Fruit fly (Drosophila melanogaster): ENCODE measurements around the gene CG17217.
A peak's percentile ranks its signal among the peaks of the same experiment; 100 is the strongest.

Gene CG17217

dm6 chr2L:12172536-12173234 is 2.3 kb downstream of the CG17217 start, which contains the start of the genes CG6583 and crok:
Gene CG6583 (minus strand): TSS chr2L:12172586.
Gene crok (plus strand): TSS chr2L:12172981.
- TF ChIP-seq CG16779 (tag; optimal IDR thresholded peaks at IDR 0.05) (no peak), cyc (GFP tag; optimal IDR thresholded peaks at IDR 0.05) (no peak), fkh (GFP tag; optimal IDR thresholded peaks at IDR 0.05) (peak; percentile 74), eg (GFP tag; IDR thresholded peaks at IDR 0.05) (no peak)

dm6 chr2L:12174493-12175129 is 4.3 kb downstream of the CG17217 start, which contains the start of gene bru1:
Gene bru1 (plus strand): TSS chr2L:12175004.
- TF ChIP-seq CG31627 (GFP tag; optimal IDR thresholded peaks at IDR 0.05) (no peak), Blimp-1 (GFP tag; optimal IDR thresholded peaks at IDR 0.05) (no peak), Eip75B (GFP tag; optimal IDR thresholded peaks at IDR 0.05) (no peak), Ets96B (tag; optimal IDR thresholded peaks at IDR 0.05) (no peak), CG6808 (GFP tag; optimal IDR thresholded peaks at IDR 0.05) (no peak), CG6792 (GFP tag; optimal IDR thresholded peaks at IDR 0.05) (no peak), cyc (GFP tag; optimal IDR thresholded peaks at IDR 0.05) (no peak), CG11294 (GFP tag; IDR thresholded peaks at IDR 0.05) (no peak), Lpt (GFP tag; optimal IDR thresholded peaks at IDR 0.05) (no peak)

dm6 chr2L:12177621-12178020 is 7.3 kb downstream of the CG17217 start, which contains the start of gene atilla:
Gene atilla (minus strand): TSS chr2L:12177886.
- peak; percentile 13 for TF ChIP-seq fkh (GFP tag; optimal IDR thresholded peaks at IDR 0.05)
- no peak for TF ChIP-seq CG6792 (GFP tag; optimal IDR thresholded peaks at IDR 0.05)
- peak; percentile 17; the same call in 1 of the 3 replicates for TF ChIP-seq eg (GFP tag; IDR thresholded peaks at IDR 0.05)
- TF ChIP-seq CG15336 (GFP tag; IDR thresholded peaks at IDR 0.05), result peak; percentile 30; the same call in 1 of the 2 replicates

- peak; percentile 44 for TF ChIP-seq Sox14 (GFP tag; optimal IDR thresholded peaks at IDR 0.05)
- TF ChIP-seq CG34406 (GFP tag; optimal IDR thresholded peaks at IDR 0.05), result no peak
- no peak for TF ChIP-seq Lpt (GFP tag; optimal IDR thresholded peaks at IDR 0.05)
- TF ChIP-seq achi (GFP tag; optimal IDR thresholded peaks at IDR 0.05), result peak; percentile 14
- TF ChIP-seq Smox (GFP tag; optimal IDR thresholded peaks at IDR 0.05), result peak; percentile 51
- no peak for TF ChIP-seq fd85E (GFP tag; optimal IDR thresholded peaks at IDR 0.05)
- TF ChIP-seq Hr38 (GFP tag; optimal IDR thresholded peaks at IDR 0.05), result no peak
- peak; percentile 64 for TF ChIP-seq esn (GFP tag; optimal IDR thresholded peaks at IDR 0.05)
- TF ChIP-seq CG6792 (GFP tag; optimal IDR thresholded peaks at IDR 0.05), result peak; percentile 21
- TF ChIP-seq CG6854 (GFP tag; optimal IDR thresholded peaks at IDR 0.05), result no peak
- no peak for TF ChIP-seq CG6276 (GFP tag; optimal IDR thresholded peaks at IDR 0.05)
- TF ChIP-seq CG16779 (tag; optimal IDR thresholded peaks at IDR 0.05), result no peak
- TF ChIP-seq fkh (GFP tag; optimal IDR thresholded peaks at IDR 0.05), result no peak
- TF ChIP-seq ss (GFP tag; optimal IDR thresholded peaks at IDR 0.05), result peak in 1 of 2 experiments; percentile 16
- peak; percentile 35 for TF ChIP-seq CG10669 (GFP tag; optimal IDR thresholded peaks at IDR 0.05)
- peak; percentile 7 for TF ChIP-seq Hr39 (GFP tag; optimal IDR thresholded peaks at IDR 0.05)
- no peak for TF ChIP-seq CG3919 (GFP tag; optimal IDR thresholded peaks at IDR 0.05)
- no peak for TF ChIP-seq Gug (GFP tag; IDR thresholded peaks at IDR 0.05)
- TF ChIP-seq Eip78C (GFP tag), result peak; percentile 68
- peak; percentile 56 for TF ChIP-seq lz (GFP tag; optimal IDR thresholded peaks at IDR 0.05)
- TF ChIP-seq CG32006 (GFP tag; optimal IDR thresholded peaks at IDR 0.05), result peak; percentile 29
- TF ChIP-seq CG11902 (GFP tag; optimal IDR thresholded peaks at IDR 0.05), result no peak
- peak; percentile 53 for TF ChIP-seq Met (GFP tag; optimal IDR thresholded peaks at IDR 0.05)
- peak; percentile 41 for TF ChIP-seq pdm3 (GFP tag; optimal IDR thresholded peaks at IDR 0.05)
- TF ChIP-seq Blimp-1 (GFP tag; optimal IDR thresholded peaks at IDR 0.05), result no peak
- TF ChIP-seq eg (GFP tag; IDR thresholded peaks at IDR 0.05), result no peak
- TF ChIP-seq CG8319 (GFP tag; optimal IDR thresholded peaks at IDR 0.05), result no peak
- TF ChIP-seq CG3032 (tag; optimal IDR thresholded peaks at IDR 0.05), result peak; percentile 28
- peak; percentile 34 for TF ChIP-seq Sox102F (GFP tag; optimal IDR thresholded peaks at IDR 0.05)
- no peak for TF ChIP-seq Ets21C (GFP tag; optimal IDR thresholded peaks at IDR 0.05)
- TF ChIP-seq acj6 (GFP tag; optimal IDR thresholded peaks at IDR 0.05), result peak; percentile 31
- peak; percentile 35 for TF ChIP-seq Eip75B (GFP tag; optimal IDR thresholded peaks at IDR 0.05)
- no peak for TF ChIP-seq CG8119 (GFP tag; IDR thresholded peaks at IDR 0.05)
- TF ChIP-seq vri (GFP tag; optimal IDR thresholded peaks at IDR 0.05), result peak; percentile 6
- TF ChIP-seq Eip93F (GFP tag; optimal IDR thresholded peaks at IDR 0.05), result no peak
- peak; percentile 13 for TF ChIP-seq OdsH (GFP tag; optimal IDR thresholded peaks at IDR 0.05)
Measured at dm6 chr2L:12192978-12193377, 22.6 kb downstream of the CG17217 start.
